Fruit fly (Drosophila melanogaster): Measurements from ENCODE around the gene CG8745.

- TF ChIP-seq CG8478 (optimal IDR thresholded peaks at IDR 0.05) (no peak), CTCF (optimal IDR thresholded peaks at IDR 0.05) (no peak)
Measured at dm6 chr3L:13840731-13841130, 26.0 kb downstream of the CG8745 start.

Data from S2 (cell line).